Fruit fly (Drosophila melanogaster): ENCODE results near the gene CG9813.

CG9813 gene

DNA sequence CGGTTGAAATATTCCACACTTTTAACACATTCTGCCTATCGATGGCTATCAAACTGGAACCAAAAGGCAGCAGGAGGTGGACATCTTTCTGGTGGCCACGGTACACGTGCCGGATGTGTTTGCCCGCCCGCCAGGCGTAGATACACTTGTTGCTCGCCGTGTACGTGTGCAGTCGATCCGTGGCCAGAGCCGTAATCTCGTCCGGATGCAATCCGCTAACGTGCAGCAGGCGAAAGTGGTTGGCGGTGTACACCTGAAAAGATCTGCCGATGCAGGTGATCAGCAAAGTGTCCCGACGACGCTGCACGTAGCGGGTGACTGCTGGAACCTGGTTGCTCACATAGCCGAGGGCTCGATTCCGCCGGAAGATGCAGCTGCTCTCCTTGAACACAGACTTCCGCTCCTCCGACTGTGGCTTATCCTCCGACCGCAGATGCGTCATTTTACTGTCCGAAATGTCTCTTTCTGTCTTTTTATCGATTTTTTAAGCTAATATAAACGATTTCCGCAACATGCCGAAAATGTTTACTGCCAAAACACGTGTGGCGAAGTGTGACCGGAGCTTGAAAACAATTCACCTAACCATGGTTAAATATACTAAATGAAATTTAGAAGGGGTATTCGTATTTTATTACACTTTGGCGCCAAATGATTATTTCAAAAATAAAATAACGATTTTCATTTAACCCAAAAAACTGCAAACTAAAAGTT is 8.7 kb upstream of the CG9813 start, which contains the start of gene CG9799 (continued):
- TF ChIP-seq Trl (optimal IDR thresholded peaks at IDR 0.05): no peak
- TF ChIP-seq Trl (GFP tag; optimal IDR thresholded peaks at IDR 0.05): no peak
- no peak for TF ChIP-seq Chrac-16 (GFP tag; optimal IDR thresholded peaks at IDR 0.05)
- no peak for TF ChIP-seq jing (GFP tag; optimal IDR thresholded peaks at IDR 0.05)
- TF ChIP-seq CG13624 (GFP tag; optimal IDR thresholded peaks at IDR 0.05): no peak
- TF ChIP-seq ftz-f1 (GFP tag; optimal IDR thresholded peaks at IDR 0.05): no peak
- TF ChIP-seq CrebB (tag; optimal IDR thresholded peaks at IDR 0.05): no peak
- peak; percentile 38 for TF ChIP-seq CG14710 (tag; optimal IDR thresholded peaks at IDR 0.05)
- peak; percentile 59 for TF ChIP-seq Med (GFP tag)
- no peak for TF ChIP-seq CG1647 (GFP tag; optimal IDR thresholded peaks at IDR 0.05)
- TF ChIP-seq E2f1 (GFP tag; IDR thresholded peaks at IDR 0.05): no peak
- TF ChIP-seq repo (GFP tag; optimal IDR thresholded peaks at IDR 0.05): no peak
- no peak for TF ChIP-seq CG18476 (GFP tag; optimal IDR thresholded peaks at IDR 0.05)
- TF ChIP-seq usp (GFP tag; optimal IDR thresholded peaks at IDR 0.05): no peak
- TF ChIP-seq ash1 (GFP tag; optimal IDR thresholded peaks at IDR 0.05): no peak
- no peak for TF ChIP-seq slp2 (GFP tag; optimal IDR thresholded peaks at IDR 0.05)
- peak; percentile 7; the same call in 1 of the 3 replicates for TF ChIP-seq gce (GFP tag; IDR thresholded peaks at IDR 0.05)
- peak; percentile 70 for TF ChIP-seq onecut (GFP tag; IDR thresholded peaks at IDR 0.05)
- no peak for TF ChIP-seq CG1603 (tag; optimal IDR thresholded peaks at IDR 0.05)
- peak; percentile 51 for TF ChIP-seq CG2116 (GFP tag; optimal IDR thresholded peaks at IDR 0.05)
- TF ChIP-seq CG4854 (GFP tag; optimal IDR thresholded peaks at IDR 0.05): no peak
- no peak for TF ChIP-seq sob (GFP tag; IDR thresholded peaks at IDR 0.05)
- no peak for TF ChIP-seq hth (optimal IDR thresholded peaks at IDR 0.05)
- no peak for TF ChIP-seq vfl (GFP tag; optimal IDR thresholded peaks at IDR 0.05)
- TF ChIP-seq Hsf (GFP tag; optimal IDR thresholded peaks at IDR 0.05): no peak
- no peak for TF ChIP-seq rib (GFP tag; IDR thresholded peaks at IDR 0.05)
- peak; percentile 44 for TF ChIP-seq CG4617 (GFP tag; optimal IDR thresholded peaks at IDR 0.05; ENCODE audit: borderline replicate concordance)
- no peak for TF ChIP-seq CG12769 (tag; optimal IDR thresholded peaks at IDR 0.05)
- no peak for TF ChIP-seq cas (GFP tag; IDR thresholded peaks at IDR 0.05)
- peak; percentile 36 for TF ChIP-seq sens (GFP tag)
- no peak for TF ChIP-seq emc (GFP tag; optimal IDR thresholded peaks at IDR 0.05)
- no peak for TF ChIP-seq bsh (GFP tag; optimal IDR thresholded peaks at IDR 0.05)
- TF ChIP-seq CG7786 (GFP tag; optimal IDR thresholded peaks at IDR 0.05): no peak
- no peak; the same call in 1 of the 2 replicates for TF ChIP-seq Bgb (GFP tag; IDR thresholded peaks at IDR 0.05; ENCODE audit: partially characterized antibody)
- TF ChIP-seq Ssrp (tag; optimal IDR thresholded peaks at IDR 0.05): no peak
- TF ChIP-seq dysf (GFP tag; IDR thresholded peaks at IDR 0.05): no peak
- TF ChIP-seq CG2199 (GFP tag; IDR thresholded peaks at IDR 0.05): no peak
- TF ChIP-seq CG11695 (GFP tag; IDR thresholded peaks at IDR 0.05): no peak
- no peak for TF ChIP-seq Kr (GFP tag; optimal IDR thresholded peaks at IDR 0.05)
- peak; percentile 52 for TF ChIP-seq Myb (GFP tag; optimal IDR thresholded peaks at IDR 0.05)
- no peak for TF ChIP-seq CG17361 (GFP tag; IDR thresholded peaks at IDR 0.05)
- no peak for TF ChIP-seq Side (GFP tag; optimal IDR thresholded peaks at IDR 0.05)
- no peak for TF ChIP-seq CG12942 (GFP tag; optimal IDR thresholded peaks at IDR 0.05)
- no peak for TF ChIP-seq trh (GFP tag; optimal IDR thresholded peaks at IDR 0.05)
- peak; percentile 66 for TF ChIP-seq YL-1 (GFP tag; optimal IDR thresholded peaks at IDR 0.05)
- TF ChIP-seq CG10543 (GFP tag; optimal IDR thresholded peaks at IDR 0.05): no peak
- TF ChIP-seq CG2120 (GFP tag; optimal IDR thresholded peaks at IDR 0.05): no peak
- TF ChIP-seq ara (GFP tag; IDR thresholded peaks at IDR 0.05): 0 out of 2 replicates have a peak, but pooled peaks have one; percentile 21
- TF ChIP-seq ewg (GFP tag; optimal IDR thresholded peaks at IDR 0.05): no peak
- TF ChIP-seq wdn (GFP tag; IDR thresholded peaks at IDR 0.05): no peak
- no peak for TF ChIP-seq CG8359 (GFP tag; optimal IDR thresholded peaks at IDR 0.05; ENCODE audit: borderline replicate concordance)
- TF ChIP-seq vnd (GFP tag; IDR thresholded peaks at IDR 0.05; ENCODE audit: partially characterized antibody): no peak
